Fruit fly (Drosophila melanogaster) whole organism, embryonic: ENCODE data around the gene CG13605.

Source experiments
- Ada2b ChIP-seq: fragments of 200-800 bp; sonication (Bioruptor generic); IDR thresholded peaks from 2 replicates; pipeline ENCODE4 v1.3.6; 2022; ENCODE audit warnings: missing biosample characterization, missing genetic modification characterization
- Atf-2 ChIP-seq: fragments of 200-800 bp; sonication (Bioruptor generic); optimal IDR thresholded peaks from 2 replicates; lab custom pipeline; 2016; ENCODE audit warnings: missing biosample characterization, missing genetic modification characterization
- Awh ChIP-seq: fragments of 200-800 bp; sonication (Bioruptor generic); IDR thresholded peaks from 2 replicates; pipeline ENCODE4, ENCODE4 v1.3.6; 2022; ENCODE audit warnings: missing biosample characterization, missing genetic modification characterization
- CG10147 ChIP-seq: fragments of 200-800 bp; sonication (Bioruptor generic); optimal IDR thresholded peaks from 2 replicates; lab custom pipeline; 2019; ENCODE audit warnings: missing biosample characterization, mild to moderate bottlenecking, missing genetic modification characterization, moderate library complexity
- CG10366 ChIP-seq: fragments of 200-800 bp; sonication (Bioruptor generic); IDR thresholded peaks from 2 replicates; pipeline ENCODE4 v1.3.6; 2022; ENCODE audit warnings: missing biosample characterization, missing genetic modification characterization
- CG10462 ChIP-seq: fragments of 200-800 bp; sonication (Bioruptor generic); optimal IDR thresholded peaks from 2 replicates; lab custom pipeline; 2016; ENCODE audit warnings: missing biosample characterization, missing genetic modification characterization
- CG11093 ChIP-seq: fragments of 200-800 bp; sonication (Bioruptor generic); IDR thresholded peaks from 3 replicates; pipeline ENCODE4 v1.3.6; 2022; ENCODE audit warnings: missing biosample characterization, missing genetic modification characterization
- CG11456 ChIP-seq: fragments of 200-800 bp; sonication (Bioruptor generic); IDR thresholded peaks from 3 replicates; pipeline ENCODE4 v1.3.6; 2022; ENCODE audit warnings: missing biosample characterization, missing genetic modification characterization
- CG13287 ChIP-seq: fragments of 200-800 bp; sonication (Bioruptor generic); IDR thresholded peaks from 2 replicates; pipeline ENCODE4 v1.3.6; 2022; ENCODE audit warnings: missing biosample characterization, missing genetic modification characterization; ENCODE audit not compliant: partially characterized antibody
- CG16863 ChIP-seq: fragments of 200-800 bp; sonication (Bioruptor generic); optimal IDR thresholded peaks from 3 replicates; lab custom pipeline; 2016; ENCODE audit warnings: missing biosample characterization, missing genetic modification characterization
- CG2678 ChIP-seq: fragments of 200-800 bp; sonication (Bioruptor generic); optimal IDR thresholded peaks from 3 replicates; lab custom pipeline; 2019; ENCODE audit warnings: missing biosample characterization, mild to moderate bottlenecking, missing genetic modification characterization, moderate library complexity
- CG31388 ChIP-seq: fragments of 200-800 bp; sonication (Bioruptor generic); optimal IDR thresholded peaks from 2 replicates; lab custom pipeline; 2016; ENCODE audit warnings: missing biosample characterization, missing genetic modification characterization
- CG33557 ChIP-seq: fragments of 200-800 bp; sonication (Bioruptor generic); optimal IDR thresholded peaks from 2 replicates; lab custom pipeline; 2019; ENCODE audit warnings: missing biosample characterization, mild to moderate bottlenecking, missing genetic modification characterization, moderate library complexity
- CG4328 ChIP-seq: fragments of 200-800 bp; sonication (Bioruptor generic); optimal IDR thresholded peaks from 3 replicates; lab custom pipeline; 2017; ENCODE audit warnings: missing biosample characterization, missing genetic modification reagents, missing genetic modification characterization
- CG6689 ChIP-seq: fragments of 200-800 bp; sonication (Bioruptor generic); IDR thresholded peaks from 2 replicates; pipeline ENCODE4 v1.3.6; 2022; ENCODE audit warnings: missing biosample characterization, missing genetic modification characterization
- CG7839 ChIP-seq: fragments of 200-800 bp; sonication (Bioruptor generic); optimal IDR thresholded peaks from 3 replicates; lab custom pipeline; 2018; ENCODE audit warnings: missing biosample characterization, mild to moderate bottlenecking, missing genetic modification characterization, moderate library complexity
- CG7963 ChIP-seq: fragments of 200-800 bp; sonication (Bioruptor generic); IDR thresholded peaks from 3 replicates; pipeline ENCODE4 v1.3.6; 2022; ENCODE audit warnings: missing biosample characterization, missing genetic modification characterization; ENCODE audit not compliant: partially characterized antibody
- CG8089 ChIP-seq: fragments of 200-800 bp; sonication (Bioruptor generic); optimal IDR thresholded peaks from 3 replicates; lab custom pipeline; 2016; ENCODE audit warnings: missing biosample characterization, missing genetic modification characterization
- CG8388 ChIP-seq: fragments of 200-800 bp; sonication (Bioruptor generic); optimal IDR thresholded peaks from 2 replicates; lab custom pipeline; 2019; ENCODE audit warnings: missing biosample characterization, mild to moderate bottlenecking, missing genetic modification characterization, moderate library complexity
- CG8765 ChIP-seq: fragments of 200-800 bp; sonication (Bioruptor generic); IDR thresholded peaks from 2 replicates; pipeline ENCODE4 v1.3.6; 2022; ENCODE audit warnings: missing biosample characterization, missing genetic modification characterization
- CG9727 ChIP-seq: fragments of 200-800 bp; sonication (Bioruptor generic); optimal IDR thresholded peaks from 3 replicates; lab custom pipeline; 2017; ENCODE audit warnings: missing biosample characterization, mild to moderate bottlenecking, missing genetic modification characterization
- CG9797 ChIP-seq: fragments of 200-800 bp; sonication (Bioruptor generic); optimal IDR thresholded peaks from 3 replicates; lab custom pipeline; 2018; ENCODE audit warnings: missing biosample characterization, mild to moderate bottlenecking, missing genetic modification characterization
- Dll ChIP-seq: fragments of 200-800 bp; sonication (Bioruptor generic); IDR thresholded peaks from 4 replicates; pipeline ENCODE4 v1.3.6; 2022; ENCODE audit warnings: missing biosample characterization, missing genetic modification characterization; ENCODE audit not compliant: partially characterized antibody
- E2f2 ChIP-seq: fragments of 200-800 bp; sonication (Bioruptor generic); IDR thresholded peaks from 2 replicates; pipeline ENCODE4 v1.3.6; 2022; ENCODE audit warnings: missing biosample characterization, missing genetic modification characterization
- H2.0 ChIP-seq: fragments of 200-800 bp; sonication (Bioruptor generic); IDR thresholded peaks from 2 replicates; pipeline ENCODE4 v1.3.6; 2022; ENCODE audit warnings: missing biosample characterization, missing genetic modification characterization
- HmgD ChIP-seq: fragments of 200-800 bp; sonication (Bioruptor generic); optimal IDR thresholded peaks from 3 replicates; lab custom pipeline; 2016; ENCODE audit warnings: missing biosample characterization, missing genetic modification characterization
- Hmr ChIP-seq: fragments of 200-800 bp; sonication (Bioruptor generic); optimal IDR thresholded peaks from 3 replicates; lab custom pipeline; 2017; ENCODE audit warnings: mild to moderate bottlenecking, missing biosample characterization, missing genetic modification reagents, missing genetic modification characterization
- Hr51 ChIP-seq, 2 experiments: fragments of 200-800 bp; sonication (Bioruptor generic); optimal IDR thresholded peaks; 2 replicates in 1 of 2; 3 replicates in 1 of 2; lab custom pipeline; 2016 to 2018; ENCODE audit warnings: missing biosample characterization in 2 of 2, missing genetic modification characterization in 2 of 2, mild to moderate bottlenecking in 1 of 2, moderate library complexity in 1 of 2
- MBD-R2 ChIP-seq: fragments of 200-800 bp; sonication (Bioruptor generic); IDR thresholded peaks from 2 replicates; pipeline ENCODE4 v1.3.6; 2022; ENCODE audit warnings: missing biosample characterization, missing genetic modification characterization
- MESR4 ChIP-seq: fragments of 200-800 bp; sonication (Bioruptor generic); optimal IDR thresholded peaks from 2 replicates; lab custom pipeline; 2018; ENCODE audit warnings: missing biosample characterization, mild to moderate bottlenecking, missing genetic modification characterization, moderate library complexity
- Max ChIP-seq: fragments of 200-800 bp; sonication (Bioruptor generic); optimal IDR thresholded peaks from 2 replicates; lab custom pipeline; 2016; ENCODE audit warnings: missing biosample characterization, mild to moderate bottlenecking, missing genetic modification characterization
- Meics ChIP-seq: fragments of 200-800 bp; sonication (Bioruptor generic); optimal IDR thresholded peaks from 2 replicates; lab custom pipeline; 2017; ENCODE audit warnings: missing biosample characterization, mild to moderate bottlenecking, missing genetic modification characterization
- Spps ChIP-seq: fragments of 200-800 bp; sonication (Bioruptor generic); optimal IDR thresholded peaks from 2 replicates; lab custom pipeline; 2018; ENCODE audit warnings: missing biosample characterization, mild to moderate bottlenecking, missing genetic modification characterization
- Xrp1 ChIP-seq: fragments of 200-800 bp; sonication (Bioruptor generic); IDR thresholded peaks from 2 replicates; pipeline ENCODE4 v1.3.6; 2022; ENCODE audit warnings: missing biosample characterization, missing genetic modification characterization
- aop ChIP-seq: fragments of 200-800 bp; sonication (Bioruptor generic); IDR thresholded peaks from 2 replicates; pipeline ENCODE4 v1.3.6; 2022; ENCODE audit warnings: missing biosample characterization, missing genetic modification characterization
- chn ChIP-seq: fragments of 200-800 bp; sonication (Bioruptor generic); optimal IDR thresholded peaks from 2 replicates; lab custom pipeline; 2016; ENCODE audit warnings: missing biosample characterization, missing genetic modification characterization
- crc ChIP-seq: fragments of 200-800 bp; sonication (Bioruptor generic); optimal IDR thresholded peaks from 2 replicates; lab custom pipeline; 2016; ENCODE audit warnings: missing biosample characterization, missing genetic modification characterization
- dysf ChIP-seq: fragments of 200-800 bp; sonication (Bioruptor generic); IDR thresholded peaks from 3 replicates; pipeline ENCODE4 v1.3.6; 2022; ENCODE audit warnings: missing biosample characterization, missing genetic modification characterization
- en ChIP-seq: fragments of 200-800 bp; sonication (Bioruptor generic); optimal IDR thresholded peaks from 2 replicates; lab custom pipeline; 2016; ENCODE audit warnings: missing biosample characterization, missing genetic modification characterization
- esg ChIP-seq: fragments of 200-800 bp; sonication (Bioruptor generic); conservative IDR thresholded peaks from 2 replicates; pipeline ENCODE4 v1.3.6; 2022; ENCODE audit warnings: missing biosample characterization, missing genetic modification characterization
- gt ChIP-seq: fragments of 200-800 bp; sonication (Bioruptor generic); IDR thresholded peaks from 2 replicates; pipeline ENCODE4 v1.3.6; 2022; ENCODE audit warnings: missing biosample characterization, missing genetic modification characterization
- hth ChIP-seq: fragments of >200 bp; optimal IDR thresholded peaks from 2 replicates; lab custom pipeline; 2017; ENCODE audit warnings: inconsistent platforms
- ind ChIP-seq: fragments of 200-800 bp; sonication (Bioruptor generic); optimal IDR thresholded peaks from 3 replicates; lab custom pipeline; 2016; ENCODE audit warnings: missing biosample characterization, missing genetic modification characterization
- lbe ChIP-seq: fragments of 200-800 bp; sonication (Bioruptor generic); optimal IDR thresholded peaks from 2 replicates; lab custom pipeline; 2016; ENCODE audit warnings: missing biosample characterization, mild to moderate bottlenecking, missing genetic modification characterization
- lmd ChIP-seq: fragments of 200-800 bp; sonication (Bioruptor generic); IDR thresholded peaks from 2 replicates; pipeline ENCODE4 v1.3.6; 2022; ENCODE audit warnings: missing biosample characterization, missing genetic modification characterization
- sens ChIP-seq: fragments of 200-800 bp; sonication (Bioruptor generic); peaks from one replicate; lab custom pipeline; 2016; ENCODE audit warnings: missing biosample characterization, missing genetic modification characterization
- slbo ChIP-seq: fragments of 200-800 bp; sonication (Bioruptor generic); IDR thresholded peaks from 2 replicates; pipeline ENCODE4 v1.3.6; 2022; ENCODE audit warnings: missing biosample characterization, missing genetic modification characterization
- stc ChIP-seq: fragments of 200-800 bp; sonication (Bioruptor generic); IDR thresholded peaks from 2 replicates; pipeline ENCODE4 v1.3.6; 2022; ENCODE audit warnings: missing biosample characterization, missing genetic modification characterization
- tin ChIP-seq: fragments of 200-800 bp; sonication (Bioruptor generic); optimal IDR thresholded peaks from 3 replicates; lab custom pipeline; 2016; ENCODE audit warnings: missing biosample characterization, missing genetic modification characterization
- tup ChIP-seq: fragments of 200-800 bp; sonication (Bioruptor generic); optimal IDR thresholded peaks from 2 replicates; lab custom pipeline; 2016; ENCODE audit warnings: missing biosample characterization, mild to moderate bottlenecking, missing genetic modification characterization, moderate library complexity
- wek ChIP-seq: fragments of 200-800 bp; sonication (Bioruptor generic); optimal IDR thresholded peaks from 3 replicates; lab custom pipeline; 2018; ENCODE audit warnings: missing biosample characterization, mild to moderate bottlenecking, missing genetic modification characterization, moderate library complexity
- yki ChIP-seq: fragments of >200 bp; optimal IDR thresholded peaks from 3 replicates; lab custom pipeline; 2018

The CG13605 gene

dm6 chr3R:24079110-24079509 is 33.1 kb downstream of the CG13605 start (continued):
- TF ChIP-seq CG8388 (GFP tag; lab: Kevin White, UChicago) (no peak), Xrp1 (peak; percentile 27; the same call in 1 of the 2 replicates), CG6689 (0 out of 2 replicates have a peak, but pooled peaks have one; percentile 28), Ada2b (peak; percentile 9; the same call in 1 of the 2 replicates), CG9727 (GFP tag; lab: Kevin White, UChicago) (no peak), Awh (GFP tag; lab: Robert Waterston, UW) (no peak), esg (GFP tag; lab: Robert Waterston, UW) (no peak), en (GFP tag; lab: Kevin White, UChicago) (no peak), slbo (GFP tag; lab: Robert Waterston, UW) (peak; percentile 57), CG8765 (no peak), H2.0 (GFP tag; lab: Robert Waterston, UW) (no peak), CG9797 (GFP tag; lab: Kevin White, UChicago) (no peak), hth (lab: Kevin White, UChicago) (no peak), Hr51 (GFP tag; optimal IDR thresholded peaks at IDR 0.05; lab: Kevin White, UChicago) (peak in 1 of 2 experiments; percentile 16), lbe (GFP tag; lab: Kevin White, UChicago) (no peak), lmd (GFP tag; lab: Robert Waterston, UW) (no peak), crc (GFP tag; lab: Kevin White, UChicago) (no peak), CG4328 (GFP tag; lab: Kevin White, UChicago) (no peak), E2f2 (GFP tag; lab: Robert Waterston, UW) (0 out of 2 replicates have a peak, but pooled peaks have one; percentile 6), Atf-2 (GFP tag; lab: Kevin White, UChicago) (no peak), chn (GFP tag; lab: Kevin White, UChicago) (no peak), tin (GFP tag; lab: Kevin White, UChicago) (no peak), dysf (GFP tag; lab: Robert Waterston, UW) (peak; percentile 27; the same call in 1 of the 3 replicates), sens (peak; percentile 18), Max (no peak), Meics (GFP tag; lab: Kevin White, UChicago) (no peak), CG10366 (GFP tag; lab: Robert Waterston, UW) (no peak)

- no peak for TF ChIP-seq CG9797 (GFP tag; lab: Kevin White, UChicago)
- no peak for TF ChIP-seq MBD-R2 (GFP tag; lab: Robert Waterston, UW)
- peak; percentile 0 for TF ChIP-seq ind (GFP tag; lab: Kevin White, UChicago)
- no peak for TF ChIP-seq CG13287 (GFP tag; lab: Robert Waterston, UW)
- TF ChIP-seq Spps = no peak
- no peak for TF ChIP-seq Dll (GFP tag; lab: Robert Waterston, UW)
- TF ChIP-seq HmgD (GFP tag; lab: Kevin White, UChicago) = no peak
- no peak for TF ChIP-seq CG11093 (GFP tag; lab: Robert Waterston, UW)
- no peak for TF ChIP-seq CG16863
- TF ChIP-seq CG11456 (GFP tag; lab: Robert Waterston, UW) = peak; percentile 8; the same call in 1 of the 3 replicates
- TF ChIP-seq CG7963 = no peak
- TF ChIP-seq CG33557 (GFP tag; lab: Kevin White, UChicago) = no peak
- no peak for TF ChIP-seq stc (GFP tag; lab: Robert Waterston, UW)
- no peak for TF ChIP-seq aop (GFP tag; lab: Robert Waterston, UW)
- no peak for TF ChIP-seq CG8089 (GFP tag; lab: Kevin White, UChicago)
- TF ChIP-seq Hmr (GFP tag; lab: Kevin White, UChicago) = peak; percentile 48
- peak; percentile 53; the same call in 1 of the 2 replicates for TF ChIP-seq slbo (GFP tag; lab: Robert Waterston, UW)
- no peak for TF ChIP-seq CG10366 (GFP tag; lab: Robert Waterston, UW)
- TF ChIP-seq CG7839 (tag; lab: Kevin White, UChicago) = peak; percentile 44
- TF ChIP-seq CG2678 (tag; lab: Kevin White, UChicago) = peak; percentile 54
- no peak for TF ChIP-seq tup (GFP tag; lab: Kevin White, UChicago)
- TF ChIP-seq MESR4 (GFP tag; lab: Kevin White, UChicago) = no peak
- no peak for TF ChIP-seq wek
- no peak for TF ChIP-seq yki
- TF ChIP-seq gt (GFP tag; lab: Robert Waterston, UW) = no peak
- TF ChIP-seq CG10147 (GFP tag; lab: Kevin White, UChicago) = no peak
- TF ChIP-seq CG31388 (GFP tag; lab: Kevin White, UChicago) = no peak
- no peak for TF ChIP-seq CG10462 (GFP tag; lab: Kevin White, UChicago)
Observed at dm6 chr3R:24073703-24074102, 38.5 kb downstream of the CG13605 start.
